Worm (Caenorhabditis elegans): ENCODE data around the gene swsn-6.

DNA sequence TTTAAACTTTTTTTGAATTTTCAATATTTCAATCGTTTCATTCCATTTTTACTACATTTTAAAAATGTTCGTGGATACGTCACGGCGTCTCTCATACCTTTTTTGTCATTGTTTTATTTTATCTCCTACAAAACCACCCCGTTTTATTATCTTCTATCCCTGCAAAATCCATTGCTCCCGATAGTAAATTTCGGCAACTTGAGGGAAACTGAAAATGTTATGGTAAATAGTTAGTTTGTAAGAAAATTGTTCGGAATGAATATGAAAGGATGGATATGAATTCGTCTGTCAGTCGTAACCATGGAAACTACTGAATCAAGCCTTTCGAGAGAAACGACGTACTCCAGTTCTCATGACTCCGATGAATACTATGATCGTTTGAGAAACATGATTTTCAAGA, 13.5 kb upstream of the swsn-6 start, which contains the start of gene F41H10.2:
- TF ChIP-seq ref-1 (GFP tag; conservative IDR thresholded peaks at IDR 0.05) (no peak), flt-1 (GFP tag; IDR thresholded peaks at IDR 0.05) (no peak), cog-1 (tag; optimal IDR thresholded peaks at IDR 0.05) (no peak), med-1 (GFP tag; optimal IDR thresholded peaks at IDR 0.05; ENCODE audit: insufficient read depth) (no peak), ztf-29 (GFP tag; IDR thresholded peaks at IDR 0.05) (no peak), klf-2 (GFP tag; conservative IDR thresholded peaks at IDR 0.05) (no peak)

Data from whole organism, midembryonic.